Fruit fly (Drosophila melanogaster): ENCODE measurements around the gene TwdlD.

TwdlD gene

DNA sequence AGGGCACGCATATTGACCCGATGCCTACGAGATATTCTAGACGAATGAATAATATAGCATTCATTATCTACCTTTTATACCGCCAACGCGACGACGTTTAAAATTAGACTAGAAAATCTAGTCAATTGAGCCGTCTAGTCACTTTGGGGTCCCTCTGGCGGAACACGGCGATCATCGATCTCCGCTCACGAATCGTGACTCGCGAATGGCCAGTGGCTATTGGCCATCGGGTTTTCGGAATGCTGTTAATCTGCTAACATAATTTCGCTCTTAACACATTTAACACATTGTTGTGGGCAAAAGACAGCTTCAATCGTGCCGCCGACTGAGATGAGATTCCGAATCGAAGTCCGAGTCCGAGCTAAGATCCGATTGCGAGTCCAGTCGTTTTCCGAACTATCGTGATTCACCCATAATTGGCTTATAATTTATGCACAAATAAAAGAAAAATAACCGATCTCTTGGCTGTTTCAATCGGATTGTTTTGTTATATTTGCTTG is 18.5 kb upstream of the TwdlD start, which contains the start of gene TwdlP:
TwdlP (minus strand) TSS at position 51 of the 500 bp plus-strand sequence.
- TF ChIP-seq CG7372 (GFP tag; IDR thresholded peaks at IDR 0.05) (no peak), CG33213 (GFP tag; optimal IDR thresholded peaks at IDR 0.05) (no peak), tll (GFP tag; optimal IDR thresholded peaks at IDR 0.05) (no peak), tgo (GFP tag; IDR thresholded peaks at IDR 0.05) (no peak), eyg (GFP tag; optimal IDR thresholded peaks at IDR 0.05) (no peak), trh (GFP tag; optimal IDR thresholded peaks at IDR 0.05) (no peak), sisA (GFP tag; IDR thresholded peaks at IDR 0.05) (no peak), pan (optimal IDR thresholded peaks at IDR 0.05) (no peak), pan (GFP tag; optimal IDR thresholded peaks at IDR 0.05 in 1 of 2, IDR thresholded peaks at IDR 0.05 in 1 of 2) (peak in 1 of 2 experiments; percentile 18), Deaf1 (tag; optimal IDR thresholded peaks at IDR 0.05) (peak; percentile 72), klu (GFP tag; IDR thresholded peaks at IDR 0.05) (no peak), sd (tag; optimal IDR thresholded peaks at IDR 0.05) (peak; percentile 90), CG3065 (GFP tag; optimal IDR thresholded peaks at IDR 0.05) (no peak), onecut (GFP tag; IDR thresholded peaks at IDR 0.05) (no peak), CG1233 (GFP tag; optimal IDR thresholded peaks at IDR 0.05) (no peak), Ets65A (GFP tag) (no peak), Dp (GFP tag; optimal IDR thresholded peaks at IDR 0.05) (no peak), CG18011 (GFP tag; optimal IDR thresholded peaks at IDR 0.05) (no peak), seq (GFP tag; IDR thresholded peaks at IDR 0.05) (no peak), CG8281 (tag; optimal IDR thresholded peaks at IDR 0.05) (no peak), pb (GFP tag; optimal IDR thresholded peaks at IDR 0.05) (no peak), chinmo (GFP tag; IDR thresholded peaks at IDR 0.05; ENCODE audit: partially characterized antibody) (peak; percentile 42; the same call in 1 of the 4 replicates), CG9876 (GFP tag; optimal IDR thresholded peaks at IDR 0.05) (no peak), so (GFP tag; IDR thresholded peaks at IDR 0.05) (no peak), Atf-2 (GFP tag; optimal IDR thresholded peaks at IDR 0.05) (no peak), grn (GFP tag; optimal IDR thresholded peaks at IDR 0.05) (no peak), Myb (GFP tag; optimal IDR thresholded peaks at IDR 0.05) (no peak), abd-A (tag; optimal IDR thresholded peaks at IDR 0.05) (peak; percentile 52), CG7786 (GFP tag; optimal IDR thresholded peaks at IDR 0.05) (no peak), Bteb2 (GFP tag; optimal IDR thresholded peaks at IDR 0.05) (no peak), CG6854 (GFP tag; optimal IDR thresholded peaks at IDR 0.05) (no peak), sob (GFP tag; IDR thresholded peaks at IDR 0.05) (no peak), CG2199 (GFP tag; IDR thresholded peaks at IDR 0.05) (no peak), chn (GFP tag; optimal IDR thresholded peaks at IDR 0.05) (no peak), CG17359 (tag; optimal IDR thresholded peaks at IDR 0.05) (no peak), trem (tag; optimal IDR thresholded peaks at IDR 0.05) (no peak), CG15696 (tag; optimal IDR thresholded peaks at IDR 0.05) (no peak), CG1792 (GFP tag; optimal IDR thresholded peaks at IDR 0.05) (no peak), CG13894 (tag; optimal IDR thresholded peaks at IDR 0.05) (peak; percentile 20), sug (tag; optimal IDR thresholded peaks at IDR 0.05) (no peak), stwl (tag; optimal IDR thresholded peaks at IDR 0.05) (no peak), CG15514 (GFP tag; optimal IDR thresholded peaks at IDR 0.05) (no peak), CG1603 (tag; optimal IDR thresholded peaks at IDR 0.05) (no peak), jing (GFP tag; optimal IDR thresholded peaks at IDR 0.05) (no peak), wek (GFP tag; optimal IDR thresholded peaks at IDR 0.05) (no peak), salm (tag; optimal IDR thresholded peaks at IDR 0.05) (no peak), Elba2 (GFP tag; optimal IDR thresholded peaks at IDR 0.05) (no peak), az2 (GFP tag; optimal IDR thresholded peaks at IDR 0.05) (no peak), CG3726 (GFP tag; IDR thresholded peaks at IDR 0.05) (no peak), vfl (GFP tag; optimal IDR thresholded peaks at IDR 0.05) (no peak), CG10366 (GFP tag; IDR thresholded peaks at IDR 0.05) (no peak), CG7839 (tag; optimal IDR thresholded peaks at IDR 0.05) (no peak)

All from whole organism, embryonic.